Worm (Caenorhabditis elegans) whole organism, midembryonic: ENCODE results near the gene R05G6.5.

ENCODE experiments used
- flt-1 ChIP-seq: fragments of 200-800 bp; sonication (Bioruptor generic); IDR thresholded peaks from 2 replicates; pipeline ENCODE4 v1.3.6; 2022; ENCODE audit warnings: missing genetic modification characterization, missing compliant biosample characterization
- ref-1 ChIP-seq: fragments of 200-800 bp; sonication (Bioruptor generic); conservative IDR thresholded peaks from 2 replicates; pipeline ENCODE4 v1.3.6; 2022; ENCODE audit warnings: missing genetic modification reagents, missing genetic modification characterization, missing compliant biosample characterization
- tab-1 ChIP-seq: fragments of 200-800 bp; sonication (Bioruptor generic); IDR thresholded peaks from 2 replicates; pipeline ENCODE4 v1.3.6; 2022; ENCODE audit warnings: missing genetic modification characterization, missing compliant biosample characterization
- ztf-29 ChIP-seq: fragments of 200-800 bp; sonication (Bioruptor generic); IDR thresholded peaks from 2 replicates; pipeline ENCODE4 v1.3.6; 2022; ENCODE audit warnings: missing genetic modification reagents, missing genetic modification characterization, missing compliant biosample characterization

ce11 chrIV:7551254-7551653 lies 43.1 kb downstream of the R05G6.5 start:
- TF ChIP-seq flt-1 (GFP tag; lab: Robert Waterston, UW) (no peak), tab-1 (GFP tag; lab: Robert Waterston, UW) (no peak), ref-1 (GFP tag; lab: Robert Waterston, UW) (no peak), ztf-29 (GFP tag; lab: Robert Waterston, UW) (no peak)
